Worm (Caenorhabditis elegans): ENCODE measurements around the gene Y47D7A.7.

Y47D7A.7 gene

ce11 chrV:4442749-4443381 lies 23.2 kb upstream of the Y47D7A.7 start, which contains the start of gene rft-1:
Gene rft-1, minus strand, starts transcription at chrV:4443223.
- no peak for TF ChIP-seq lin-32 (GFP tag; optimal IDR thresholded peaks at IDR 0.05)
- TF ChIP-seq pha-4 (tag; optimal IDR thresholded peaks at IDR 0.05) = no peak
- TF ChIP-seq zip-8 (tag; optimal IDR thresholded peaks at IDR 0.05) = no peak
- TF ChIP-seq ztf-11 (tag; optimal IDR thresholded peaks at IDR 0.05) = no peak
- TF ChIP-seq cnd-1 (tag; optimal IDR thresholded peaks at IDR 0.05) = no peak
- TF ChIP-seq nhr-237 (tag; optimal IDR thresholded peaks at IDR 0.05) = no peak
- no peak for TF ChIP-seq nhr-76 (tag; optimal IDR thresholded peaks at IDR 0.05)
- no peak for TF ChIP-seq sem-2 (GFP tag; optimal IDR thresholded peaks at IDR 0.05)
- TF ChIP-seq sptf-1 (tag; optimal IDR thresholded peaks at IDR 0.05) = no peak
- TF ChIP-seq mls-2 (tag; optimal IDR thresholded peaks at IDR 0.05) = no peak
- TF ChIP-seq ces-1 (GFP tag; optimal IDR thresholded peaks at IDR 0.05) = no peak
- TF ChIP-seq snpc-4 (tag; optimal IDR thresholded peaks at IDR 0.05) = no peak

- TF ChIP-seq M03D4.4 (tag; optimal IDR thresholded peaks at IDR 0.05) (no peak), zip-8 (tag; optimal IDR thresholded peaks at IDR 0.05) (peak; percentile 0), elt-3 (tag; optimal IDR thresholded peaks at IDR 0.05) (no peak), lin-13 (tag; optimal IDR thresholded peaks at IDR 0.05) (no peak)
These were observed 17.5 kb upstream of the Y47D7A.7 start for ce11 chrV:4437215-4437614.

- TF ChIP-seq unc-62 (GFP tag; optimal IDR thresholded peaks at IDR 0.05) (no peak), hlh-1 (tag; optimal IDR thresholded peaks at IDR 0.05) (no peak), sem-2 (GFP tag; optimal IDR thresholded peaks at IDR 0.05) (peak; percentile 8), elt-1 (tag; optimal IDR thresholded peaks at IDR 0.05; ENCODE audit: borderline replicate concordance, insufficient read depth) (no peak)
These were observed 15.8 kb upstream of the Y47D7A.7 start, which contains the start of gene Y47D7A.13 for ce11 chrV:4435411-4435981. Gene Y47D7A.13, minus strand, starts transcription at chrV:4435927.

- TF ChIP-seq mep-1 (tag; optimal IDR thresholded peaks at IDR 0.05) = no peak
- TF ChIP-seq ces-1 (GFP tag; optimal IDR thresholded peaks at IDR 0.05) = no peak
These were observed 13.1 kb upstream of the Y47D7A.7 start, which contains the start of gene Y47D7A.15 for ce11 chrV:4432783-4433237. Gene Y47D7A.15, minus strand, starts transcription at chrV:4433187.

ce11 chrV:4429576-4429975 lies 9.9 kb upstream of the Y47D7A.7 start, which contains the start of gene Y47D7A.12:
Gene Y47D7A.12, minus strand, starts transcription at chrV:4429676.
- TF ChIP-seq hlh-1 (tag; optimal IDR thresholded peaks at IDR 0.05) (no peak), sem-2 (GFP tag; optimal IDR thresholded peaks at IDR 0.05) (no peak), ceh-43 (GFP tag; optimal IDR thresholded peaks at IDR 0.05) (no peak), ceh-39 (tag; optimal IDR thresholded peaks at IDR 0.05) (no peak), ztf-11 (tag; optimal IDR thresholded peaks at IDR 0.05) (no peak), elt-1 (tag; optimal IDR thresholded peaks at IDR 0.05; ENCODE audit: borderline replicate concordance, insufficient read depth) (no peak), mep-1 (tag; optimal IDR thresholded peaks at IDR 0.05) (no peak)

DNA sequence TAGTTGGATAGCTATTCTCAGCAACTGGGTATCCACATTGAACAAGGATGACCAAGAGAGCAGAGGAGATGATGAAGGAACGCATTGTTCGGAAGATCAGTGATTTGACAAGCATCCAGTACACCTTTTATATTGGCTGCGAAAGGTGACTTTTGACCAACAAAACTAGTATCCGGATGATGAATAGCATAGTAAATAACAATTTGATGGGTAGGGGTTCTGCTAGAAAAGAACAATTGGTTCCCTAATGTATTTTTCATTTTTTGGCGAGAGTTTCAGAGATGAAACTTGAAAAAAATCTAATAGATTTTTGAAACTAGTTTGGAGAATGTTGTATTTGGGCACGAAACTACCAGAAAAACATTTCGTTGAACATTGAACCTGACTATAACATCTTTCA lies 8.5 kb upstream of the Y47D7A.7 start, which contains the start of gene Y47D7A.11:
Gene Y47D7A.11 (minus strand): TSS at position 101 of the 400 bp plus-strand sequence.
- TF ChIP-seq flh-1 (GFP tag; optimal IDR thresholded peaks at IDR 0.05) = no peak
- no peak for TF ChIP-seq ztf-11 (tag; optimal IDR thresholded peaks at IDR 0.05)
- TF ChIP-seq sptf-1 (tag; optimal IDR thresholded peaks at IDR 0.05) = no peak
- no peak for TF ChIP-seq zip-8 (tag; optimal IDR thresholded peaks at IDR 0.05)
- TF ChIP-seq elt-3 (tag; optimal IDR thresholded peaks at IDR 0.05) = no peak
- no peak for TF ChIP-seq nhr-2 (tag; optimal IDR thresholded peaks at IDR 0.05)
- no peak for TF ChIP-seq mep-1 (tag; optimal IDR thresholded peaks at IDR 0.05)
- no peak for TF ChIP-seq unc-62 (GFP tag; optimal IDR thresholded peaks at IDR 0.05)
- no peak for TF ChIP-seq sem-2 (GFP tag; optimal IDR thresholded peaks at IDR 0.05)
- TF ChIP-seq nhr-76 (tag; optimal IDR thresholded peaks at IDR 0.05) = no peak
- TF ChIP-seq snpc-4 (tag; optimal IDR thresholded peaks at IDR 0.05) = no peak
- TF ChIP-seq ceh-83 (GFP tag; optimal IDR thresholded peaks at IDR 0.05) = no peak
- no peak for TF ChIP-seq lin-32 (GFP tag; optimal IDR thresholded peaks at IDR 0.05)
- TF ChIP-seq ceh-43 (GFP tag; optimal IDR thresholded peaks at IDR 0.05) = no peak
- no peak for TF ChIP-seq ham-2 (GFP tag; optimal IDR thresholded peaks at IDR 0.05)
- TF ChIP-seq nhr-12 (tag; optimal IDR thresholded peaks at IDR 0.05) = no peak
- no peak for TF ChIP-seq mls-2 (tag; optimal IDR thresholded peaks at IDR 0.05)
- no peak for TF ChIP-seq nhr-28 (tag; optimal IDR thresholded peaks at IDR 0.05)
- no peak for TF ChIP-seq M03D4.4 (tag; optimal IDR thresholded peaks at IDR 0.05)
- no peak for TF ChIP-seq tbx-8 (GFP tag; optimal IDR thresholded peaks at IDR 0.05)

Measured in whole organism, mixed stage, embryonic.